Worm (Caenorhabditis elegans): ENCODE results near the gene trpp-12.

trpp-12 gene

DNA sequence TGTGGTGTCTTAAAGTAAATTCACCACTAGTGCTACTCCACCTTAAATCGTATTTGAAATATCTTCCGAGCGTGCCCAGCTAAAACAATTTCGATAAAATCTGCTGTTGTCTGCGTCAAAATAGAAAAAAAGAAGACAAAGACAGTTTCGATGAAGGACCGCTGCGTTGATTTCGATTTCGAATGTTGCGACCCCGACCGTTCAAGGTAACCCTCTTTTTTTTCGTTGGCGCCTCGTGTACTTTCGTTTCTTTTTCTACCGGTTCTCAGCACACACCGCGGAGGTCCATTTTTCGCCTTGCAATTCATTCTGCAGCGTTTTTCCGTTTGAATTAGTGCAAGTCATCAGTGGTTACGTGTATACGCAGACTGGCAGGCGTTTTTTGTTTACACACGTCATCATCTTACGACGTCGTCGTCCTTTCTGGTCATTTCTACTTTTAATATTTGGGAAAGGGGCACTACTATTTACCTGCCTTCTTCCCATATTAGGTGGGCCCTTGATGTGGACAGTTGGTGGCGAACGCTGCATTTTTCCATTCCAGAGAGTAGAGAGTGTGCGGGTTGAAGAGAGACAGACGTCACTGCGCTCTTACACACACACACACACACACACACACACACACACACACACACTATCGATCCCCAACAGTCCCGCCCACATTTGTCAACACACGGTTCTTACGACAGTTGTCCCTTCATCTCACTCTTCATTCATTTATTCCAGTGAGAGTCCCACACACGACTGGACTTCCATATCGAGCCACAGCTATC, 41.3 kb upstream of the trpp-12 start (continued):
- TF ChIP-seq unc-39 (tag; optimal IDR thresholded peaks at IDR 0.05) (no peak), zip-8 (tag; optimal IDR thresholded peaks at IDR 0.05) (no peak), ham-2 (GFP tag; optimal IDR thresholded peaks at IDR 0.05) (peak; percentile 18), pha-4 (tag; optimal IDR thresholded peaks at IDR 0.05) (peak; percentile 80), sem-2 (GFP tag; optimal IDR thresholded peaks at IDR 0.05) (peak; percentile 10)

DNA sequence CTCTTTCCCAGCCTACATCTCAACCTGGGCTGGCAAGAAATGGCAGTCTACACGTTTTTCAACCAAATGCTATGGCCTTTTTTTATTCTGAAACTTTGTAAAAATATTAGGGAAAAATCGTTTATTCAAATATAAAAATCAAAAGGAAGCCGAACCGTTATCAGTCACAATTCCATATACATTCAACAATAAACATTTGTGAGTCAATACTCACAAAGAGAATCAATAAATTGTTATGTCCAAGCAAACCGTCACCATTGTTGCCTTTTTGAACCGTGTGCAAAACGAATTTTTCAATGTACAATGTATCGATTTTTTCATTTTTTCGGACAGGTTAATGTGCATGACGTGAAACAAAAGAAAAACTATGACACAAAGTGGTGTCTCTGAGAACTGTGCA, 40.4 kb upstream of the trpp-12 start:
- TF ChIP-seq sptf-1 (tag; optimal IDR thresholded peaks at IDR 0.05) (no peak), nhr-237 (tag; optimal IDR thresholded peaks at IDR 0.05) (no peak), unc-39 (tag; optimal IDR thresholded peaks at IDR 0.05) (no peak), ham-2 (GFP tag; optimal IDR thresholded peaks at IDR 0.05) (no peak), nhr-12 (tag; optimal IDR thresholded peaks at IDR 0.05) (no peak), elt-3 (tag; optimal IDR thresholded peaks at IDR 0.05) (no peak), nhr-2 (tag; optimal IDR thresholded peaks at IDR 0.05) (no peak), hlh-1 (tag; optimal IDR thresholded peaks at IDR 0.05) (no peak), ceh-43 (GFP tag; optimal IDR thresholded peaks at IDR 0.05) (no peak), flh-1 (GFP tag; optimal IDR thresholded peaks at IDR 0.05) (no peak), tbx-8 (GFP tag; optimal IDR thresholded peaks at IDR 0.05) (no peak), ztf-11 (tag; optimal IDR thresholded peaks at IDR 0.05) (no peak), lsy-2 (tag; optimal IDR thresholded peaks at IDR 0.05) (no peak), lin-32 (GFP tag; optimal IDR thresholded peaks at IDR 0.05) (no peak), ceh-83 (GFP tag; optimal IDR thresholded peaks at IDR 0.05) (no peak), nhr-28 (tag; optimal IDR thresholded peaks at IDR 0.05) (no peak), mep-1 (tag; optimal IDR thresholded peaks at IDR 0.05) (no peak), cnd-1 (tag; optimal IDR thresholded peaks at IDR 0.05) (no peak), unc-120 (tag; optimal IDR thresholded peaks at IDR 0.05; ENCODE audit: poor library complexity, severe bottlenecking) (no peak), M03D4.4 (tag; optimal IDR thresholded peaks at IDR 0.05) (no peak)

DNA sequence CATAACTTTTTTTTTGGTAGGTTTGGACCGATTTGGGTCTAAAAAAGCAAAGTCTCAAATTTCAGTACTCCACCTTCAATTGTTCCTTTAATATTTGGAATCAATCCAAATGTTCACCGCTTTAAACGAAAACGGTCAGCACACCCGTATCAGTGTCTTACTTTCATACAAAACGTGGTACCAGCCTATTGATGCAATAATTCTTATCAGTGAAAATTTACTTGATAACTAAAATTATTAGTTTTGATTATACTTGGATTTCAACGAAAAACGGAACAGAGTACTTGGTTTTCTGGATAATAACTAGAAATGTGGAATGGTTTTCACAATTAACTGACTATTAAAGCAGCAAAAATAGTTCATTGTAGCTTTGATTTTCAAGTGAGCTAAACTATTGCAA, 38.8 kb upstream of the trpp-12 start:
- TF ChIP-seq snpc-4 (tag; optimal IDR thresholded peaks at IDR 0.05), result no peak
- no peak for TF ChIP-seq bed-3 (GFP tag; optimal IDR thresholded peaks at IDR 0.05)
- TF ChIP-seq nhr-12 (tag; optimal IDR thresholded peaks at IDR 0.05), result no peak

DNA sequence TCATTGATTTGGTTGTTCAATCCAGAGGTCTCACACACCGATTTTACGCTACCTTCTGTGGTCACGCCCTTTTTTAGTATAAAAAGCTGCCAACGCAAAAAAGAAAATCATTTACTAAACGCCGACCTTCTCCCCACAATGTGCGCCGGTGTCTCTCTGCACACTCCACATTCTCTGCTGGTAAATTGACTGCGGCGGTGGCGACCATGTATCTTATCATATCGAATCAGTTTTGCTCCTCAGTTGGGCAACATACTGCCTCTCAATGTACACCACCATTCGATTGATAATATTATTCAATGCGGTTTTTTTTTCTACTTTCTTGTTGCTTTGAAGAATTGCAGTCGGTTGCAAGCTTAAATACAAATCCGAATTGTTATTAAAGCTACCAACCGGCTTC, 37.4 kb upstream of the trpp-12 start:
- no peak for TF ChIP-seq mep-1 (tag; optimal IDR thresholded peaks at IDR 0.05)
- TF ChIP-seq zip-8 (tag; optimal IDR thresholded peaks at IDR 0.05), result no peak
- TF ChIP-seq cnd-1 (tag; optimal IDR thresholded peaks at IDR 0.05), result no peak
- no peak for TF ChIP-seq nhr-28 (tag; optimal IDR thresholded peaks at IDR 0.05)
- TF ChIP-seq lsy-2 (tag; optimal IDR thresholded peaks at IDR 0.05), result no peak
- no peak for TF ChIP-seq unc-62 (GFP tag; optimal IDR thresholded peaks at IDR 0.05)
- no peak for TF ChIP-seq elt-3 (tag; optimal IDR thresholded peaks at IDR 0.05)
- no peak for TF ChIP-seq ceh-39 (tag; optimal IDR thresholded peaks at IDR 0.05)
- no peak for TF ChIP-seq flh-1 (GFP tag; optimal IDR thresholded peaks at IDR 0.05)
- TF ChIP-seq unc-120 (tag; optimal IDR thresholded peaks at IDR 0.05; ENCODE audit: poor library complexity, severe bottlenecking), result no peak
- no peak for TF ChIP-seq bed-3 (GFP tag; optimal IDR thresholded peaks at IDR 0.05)
- no peak for TF ChIP-seq lin-13 (tag; optimal IDR thresholded peaks at IDR 0.05)
- no peak for TF ChIP-seq ces-1 (GFP tag; optimal IDR thresholded peaks at IDR 0.05)
- TF ChIP-seq ztf-11 (tag; optimal IDR thresholded peaks at IDR 0.05), result no peak
- no peak for TF ChIP-seq ham-2 (GFP tag; optimal IDR thresholded peaks at IDR 0.05)
- no peak for TF ChIP-seq hlh-1 (tag; optimal IDR thresholded peaks at IDR 0.05)
- no peak for TF ChIP-seq nhr-237 (tag; optimal IDR thresholded peaks at IDR 0.05)
- no peak for TF ChIP-seq nhr-12 (tag; optimal IDR thresholded peaks at IDR 0.05)
- TF ChIP-seq ceh-43 (GFP tag; optimal IDR thresholded peaks at IDR 0.05), result no peak

DNA sequence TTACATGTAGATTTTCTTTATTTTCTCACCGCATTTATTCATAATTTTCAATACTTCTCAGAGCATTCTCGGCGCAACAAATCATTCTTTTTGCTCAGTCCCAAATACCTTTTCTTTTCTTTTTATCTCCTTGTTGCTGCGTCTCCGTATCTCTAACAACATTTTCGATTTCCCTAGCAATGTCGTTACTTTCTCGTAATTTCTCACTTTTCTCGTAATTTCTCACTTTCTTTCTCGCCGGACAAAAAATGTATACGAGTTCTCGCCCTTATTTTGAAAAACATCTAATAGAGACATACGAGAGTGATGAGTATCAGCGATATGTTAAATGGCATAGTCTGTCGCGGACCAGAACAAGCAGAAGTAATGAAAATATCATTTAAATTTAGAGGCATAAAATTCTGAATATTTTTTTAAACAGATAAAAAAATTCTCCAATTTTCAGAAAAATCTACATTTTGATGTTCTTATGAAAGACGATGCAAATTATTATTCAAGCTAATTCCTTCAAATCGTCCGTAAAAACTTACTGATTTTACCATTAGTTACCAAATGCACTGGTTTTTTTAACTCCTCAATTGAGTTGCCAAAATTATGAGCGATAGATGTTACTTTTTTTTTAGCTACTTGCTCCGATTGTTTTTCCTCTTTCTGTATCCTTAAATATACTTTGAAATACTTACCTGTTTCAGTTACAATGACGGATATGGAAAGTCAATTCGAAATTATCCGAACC, 34.0 kb upstream of the trpp-12 start, which contains the start of gene F47G3.3:
Gene F47G3.3 (plus strand): TSS at position 686 of the 736 bp plus-strand sequence.
- TF ChIP-seq ces-1 (GFP tag; optimal IDR thresholded peaks at IDR 0.05), result no peak

Measured in whole organism, mixed stage, embryonic.